Worm (Caenorhabditis elegans) whole organism, L1 larva: ENCODE measurements around the gene cls-1.

Experiments used
- F16B12.6 ChIP-seq: fragments of 150-350 bp; optimal IDR thresholded peaks from 2 replicates; lab custom pipeline; 2014; ENCODE audit warnings: missing biosample characterization, missing genetic modification characterization
- elt-3 ChIP-seq, 6 experiments: fragments of 150-350 bp in 1 of 6; sonication (generic microtip); optimal IDR thresholded peaks; 2 replicates each; lab custom pipeline; 2017 to 2018; ENCODE audit warnings: missing biosample characterization in 6 of 6, missing genetic modification characterization in 6 of 6, inconsistent platforms in 1 of 6
- lsy-2 ChIP-seq, 2 experiments: fragments of 150-350 bp; optimal IDR thresholded peaks; 2 replicates each; lab custom pipeline; 2014; ENCODE audit warnings: missing biosample characterization in 2 of 2, missing genetic modification characterization in 2 of 2
- mdl-1 ChIP-seq, 2 experiments: fragments of 150-350 bp; optimal IDR thresholded peaks; 2 replicates each; lab custom pipeline; 2014 to 2017; ENCODE audit warnings: missing biosample characterization in 2 of 2, missing genetic modification characterization in 2 of 2, inconsistent platforms in 1 of 2
- snpc-4 ChIP-seq: fragments of 150-350 bp; optimal IDR thresholded peaks from 2 replicates; lab custom pipeline; 2014; ENCODE audit warnings: missing biosample characterization, missing genetic modification characterization

DNA sequence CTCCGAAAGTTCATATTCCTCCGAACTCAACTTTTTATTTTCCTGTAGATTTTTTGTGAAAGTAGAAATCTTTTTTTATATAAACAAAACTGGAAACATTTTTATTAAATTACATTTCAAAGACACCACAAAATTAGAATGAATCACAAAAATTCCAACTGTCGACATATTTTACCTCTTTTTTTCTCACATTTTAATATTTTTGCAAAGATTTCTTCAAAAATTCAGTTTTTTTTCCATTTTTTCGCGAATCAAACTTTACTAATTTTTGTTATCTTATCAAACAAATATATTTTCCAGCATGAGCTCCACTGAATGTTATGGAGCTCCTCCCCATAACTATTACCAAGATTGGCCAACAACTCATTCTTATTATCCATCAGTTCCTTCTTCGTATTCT is 47.4 kb downstream of the cls-1 start, which contains the start of gene ceh-13:
- TF ChIP-seq snpc-4 (no peak), mdl-1 (tag; optimal IDR thresholded peaks at IDR 0.05; lab: Kevin White, UChicago) (no peak), elt-3 (tag; optimal IDR thresholded peaks at IDR 0.05; lab: Kevin White, UChicago) (no peak), lsy-2 (tag; optimal IDR thresholded peaks at IDR 0.05; lab: Kevin White, UChicago) (no peak), F16B12.6 (no peak)
